Fruit fly (Drosophila melanogaster) whole organism, wandering third instar larva: ENCODE data around the gene CG34282.

ENCODE experiments used
- Abd-B ChIP-seq: fragments of >200 bp; optimal IDR thresholded peaks from 2 replicates; lab custom pipeline; 2017; ENCODE audit warnings: missing biosample characterization, missing genetic modification characterization
- CG32264 ChIP-seq: fragments of 200-800 bp; sonication (Bioruptor generic); optimal IDR thresholded peaks from 2 replicates; lab custom pipeline; 2016; ENCODE audit warnings: missing biosample characterization, missing genetic modification characterization
- CG9705 ChIP-seq: fragments of 200-800 bp; sonication (Bioruptor generic); optimal IDR thresholded peaks from 2 replicates; lab custom pipeline; 2018; ENCODE audit warnings: missing biosample characterization, mild to moderate bottlenecking, missing genetic modification characterization
- CrebA ChIP-seq: fragments of 200-800 bp; sonication (Bioruptor generic); optimal IDR thresholded peaks from 2 replicates; lab custom pipeline; 2016; ENCODE audit warnings: missing biosample characterization, mild to moderate bottlenecking, missing genetic modification characterization, borderline replicate concordance
- Dfd ChIP-seq: fragments of >200 bp; optimal IDR thresholded peaks from 2 replicates; lab custom pipeline; 2017; ENCODE audit warnings: missing biosample characterization, missing genetic modification characterization
- Dif ChIP-seq: fragments of 200-275, 200-300 bp; sonication (Bioruptor generic); optimal IDR thresholded peaks from 2 replicates; lab custom pipeline; 2018; ENCODE audit warnings: missing biosample characterization, missing genetic modification characterization; ENCODE audit not compliant: partially characterized antibody
- GATAd ChIP-seq: sonication (Bioruptor generic); optimal IDR thresholded peaks from 2 replicates; lab custom pipeline; 2016; ENCODE audit warnings: missing biosample characterization, missing genetic modification characterization
- HLH106 ChIP-seq: fragments of 200-800 bp; optimal IDR thresholded peaks from 3 replicates; lab custom pipeline; 2019; ENCODE audit warnings: missing biosample characterization, mild to moderate bottlenecking, missing genetic modification characterization, moderate library complexity
- Hnf4 ChIP-seq: fragments of 200-800 bp; sonication (Bioruptor generic); optimal IDR thresholded peaks from 2 replicates; lab custom pipeline; 2016; ENCODE audit warnings: missing biosample characterization, mild to moderate bottlenecking, missing genetic modification characterization
- Hr83 ChIP-seq: fragments of 200-300 bp; sonication (Bioruptor generic); optimal IDR thresholded peaks from 2 replicates; lab custom pipeline; 2016; ENCODE audit warnings: missing biosample characterization, mild to moderate bottlenecking, missing genetic modification characterization, moderate library complexity; ENCODE audit not compliant: poor library complexity, severe bottlenecking
- Jra ChIP-seq: sonication (Bioruptor generic); optimal IDR thresholded peaks from 2 replicates; lab custom pipeline; 2016; ENCODE audit warnings: missing biosample characterization, missing genetic modification characterization
- Mio ChIP-seq: sonication (Bioruptor generic); optimal IDR thresholded peaks from 2 replicates; lab custom pipeline; 2016; ENCODE audit warnings: missing biosample characterization, missing genetic modification characterization
- Myc ChIP-seq: fragments of >200 bp; optimal IDR thresholded peaks from 2 replicates; lab custom pipeline; 2017
- N ChIP-seq: fragments of >200 bp; optimal IDR thresholded peaks from 2 replicates; lab custom pipeline; 2018; ENCODE audit warnings: missing biosample characterization, missing external identifiers, missing genetic modification characterization
- OdsH ChIP-seq: fragments of 200-800 bp; sonication (Bioruptor generic); optimal IDR thresholded peaks from 2 replicates; lab custom pipeline; 2016; ENCODE audit warnings: missing biosample characterization, mild to moderate bottlenecking, missing genetic modification characterization
- Rel ChIP-seq, 2 experiments: fragments of 200-800 bp; sonication (Bioruptor generic) in 1 of 2; optimal IDR thresholded peaks; 2 replicates in 1 of 2; 3 replicates in 1 of 2; lab custom pipeline; 2016 to 2019; ENCODE audit warnings: mild to moderate bottlenecking in 2 of 2, missing biosample characterization in 2 of 2, missing genetic modification characterization in 2 of 2, moderate library complexity in 1 of 2
- Sp1 ChIP-seq: fragments of 200-800 bp; sonication (Bioruptor generic); optimal IDR thresholded peaks from 3 replicates; lab custom pipeline; 2019; ENCODE audit warnings: missing biosample characterization, mild to moderate bottlenecking, missing genetic modification characterization, moderate library complexity
- Vsx2 ChIP-seq: fragments of 200-300, 225-300 bp; sonication (Bioruptor generic); optimal IDR thresholded peaks from 2 replicates; lab custom pipeline; 2018; ENCODE audit warnings: missing biosample characterization, missing genetic modification characterization; ENCODE audit not compliant: partially characterized antibody
- br ChIP-seq: fragments of 200-800 bp; sonication (Bioruptor generic); optimal IDR thresholded peaks from 2 replicates; lab custom pipeline; 2016; ENCODE audit warnings: missing biosample characterization, missing genetic modification characterization
- brk ChIP-seq: fragments of 200-800 bp; sonication (Bioruptor generic); optimal IDR thresholded peaks from 2 replicates; lab custom pipeline; 2016; ENCODE audit warnings: missing biosample characterization, mild to moderate bottlenecking, missing genetic modification characterization
- dl ChIP-seq, 2 experiments: fragments of 175-275, 200-275 bp in 1 of 2; fragments of 200-275 bp in 1 of 2; sonication (Bioruptor generic); optimal IDR thresholded peaks; lab custom pipeline; 2018; ENCODE audit warnings: mild to moderate bottlenecking in 2 of 2, missing biosample characterization in 2 of 2, missing genetic modification characterization in 2 of 2, moderate library complexity in 2 of 2; ENCODE audit not compliant: partially characterized antibody in 2 of 2, insufficient read depth in 1 of 2
- dmrt93B ChIP-seq: fragments of 200-800 bp; sonication (Bioruptor generic); optimal IDR thresholded peaks from 2 replicates; lab custom pipeline; 2018; ENCODE audit warnings: missing biosample characterization, mild to moderate bottlenecking, missing genetic modification characterization
- dsf ChIP-seq: sonication (Bioruptor generic); optimal IDR thresholded peaks from 2 replicates; lab custom pipeline; 2016; ENCODE audit warnings: missing biosample characterization, missing genetic modification characterization, borderline replicate concordance
- ey ChIP-seq: fragments of 200-800 bp; sonication (Bioruptor generic); optimal IDR thresholded peaks from 2 replicates; lab custom pipeline; 2016; ENCODE audit warnings: missing biosample characterization, missing genetic modification characterization
- foxo ChIP-seq, 2 experiments: fragments of 200-800 bp; sonication (Bioruptor generic); optimal IDR thresholded peaks; 2 replicates in 1 of 2; 3 replicates in 1 of 2; lab custom pipeline; 2016 to 2017; ENCODE audit warnings: missing biosample characterization in 2 of 2, missing genetic modification characterization in 2 of 2
- fru ChIP-seq: fragments of 200-800 bp; sonication (Bioruptor generic); optimal IDR thresholded peaks from 3 replicates; lab custom pipeline; 2016; ENCODE audit warnings: missing biosample characterization, mild to moderate bottlenecking, missing genetic modification characterization
- jim ChIP-seq: fragments of 175-275, 200-325 bp; sonication (Bioruptor generic); optimal IDR thresholded peaks from 2 replicates; lab custom pipeline; 2016; ENCODE audit warnings: missing biosample characterization, mild to moderate bottlenecking, missing genetic modification characterization
- lola ChIP-seq: fragments of >200 bp; optimal IDR thresholded peaks from 2 replicates; lab custom pipeline; 2017; ENCODE audit warnings: missing biosample characterization, missing genetic modification characterization
- pan ChIP-seq: fragments of >200 bp; optimal IDR thresholded peaks from 2 replicates; lab custom pipeline; 2017
- rgr ChIP-seq: fragments of 200-800 bp; sonication (Bioruptor generic); optimal IDR thresholded peaks from 3 replicates; lab custom pipeline; 2016; ENCODE audit warnings: missing biosample characterization, mild to moderate bottlenecking, missing genetic modification characterization
- sage ChIP-seq: fragments of 200-800 bp; sonication (Bioruptor generic); optimal IDR thresholded peaks from 2 replicates; lab custom pipeline; 2016; ENCODE audit warnings: missing biosample characterization, mild to moderate bottlenecking, missing genetic modification characterization
- sv ChIP-seq: fragments of 200-800 bp; sonication (Bioruptor generic); optimal IDR thresholded peaks from 3 replicates; lab custom pipeline; 2016; ENCODE audit warnings: missing biosample characterization, missing genetic modification characterization
- tai ChIP-seq: sonication (Bioruptor generic); optimal IDR thresholded peaks from 2 replicates; lab custom pipeline; 2016; ENCODE audit warnings: missing biosample characterization, missing genetic modification characterization
- usp ChIP-seq: fragments of >200 bp; optimal IDR thresholded peaks from 2 replicates; lab custom pipeline; 2017; ENCODE audit warnings: missing biosample characterization, missing genetic modification characterization
- woc ChIP-seq: sonication (Bioruptor generic); optimal IDR thresholded peaks from 2 replicates; lab custom pipeline; 2016; ENCODE audit warnings: missing biosample characterization, mild to moderate bottlenecking, missing genetic modification characterization

CG34282 gene

DNA sequence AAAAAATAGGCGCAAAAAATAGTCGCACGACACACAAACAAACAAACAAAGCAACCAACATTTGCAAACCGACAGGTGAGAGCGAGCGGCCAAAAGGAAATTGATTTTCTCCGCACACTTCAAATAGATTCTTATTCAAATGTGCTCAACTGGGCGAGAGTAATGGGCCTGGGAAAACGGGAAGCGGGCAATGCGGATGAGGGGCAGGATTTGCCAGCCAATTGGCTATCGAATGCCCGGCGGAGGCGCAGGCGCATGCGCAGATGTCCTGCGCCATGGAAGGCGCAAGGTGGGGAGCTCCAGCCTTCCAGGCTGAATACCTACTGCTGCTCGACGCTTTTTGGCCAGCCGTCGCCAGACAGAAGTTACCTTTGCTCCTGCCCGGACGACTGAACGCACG lies 10.1 kb downstream of the CG34282 start, which contains the start of the genes ChAT and VAChT:
TSS of gene ChAT (plus strand) at position 352 of the 400 bp plus-strand sequence.
TSS of gene VAChT (plus strand) at position 352 of the 400 bp plus-strand sequence.
- TF ChIP-seq dsf (GFP tag; lab: Kevin White, UChicago) (no peak), jim (GFP tag; lab: Kevin White, UChicago) (no peak), CG32264 (GFP tag; lab: Kevin White, UChicago) (no peak), woc (GFP tag; lab: Kevin White, UChicago) (no peak), Abd-B (GFP tag; lab: Kevin White, UChicago) (no peak), rgr (GFP tag; lab: Kevin White, UChicago) (no peak)
- TF ChIP-seq, all 38 proteins: peak for 0

DNA sequence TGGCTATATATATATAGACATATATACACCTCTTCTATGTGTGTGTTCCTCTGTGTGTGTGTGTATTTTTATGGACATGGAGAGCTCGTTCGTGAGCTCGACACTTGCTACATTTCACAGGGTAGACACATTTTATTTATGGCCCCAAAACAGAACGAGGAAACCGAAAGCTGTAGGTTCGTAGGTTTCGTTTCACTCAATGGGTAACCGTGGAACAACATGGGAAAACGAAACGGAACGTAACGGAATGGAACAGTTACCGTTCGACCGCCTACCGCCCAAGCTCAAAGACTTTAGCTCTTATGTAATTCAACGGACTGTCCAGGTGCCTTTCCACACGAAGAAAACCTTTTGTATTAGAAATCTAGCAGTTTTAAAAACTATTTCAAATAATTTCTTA lies 11.2 kb downstream of the CG34282 start:
- no peak for TF ChIP-seq Dif (GFP tag; lab: Kevin White, UChicago)
- no peak for TF ChIP-seq ey
- TF ChIP-seq Abd-B (GFP tag; lab: Kevin White, UChicago): no peak
- no peak for TF ChIP-seq CG32264 (GFP tag; lab: Kevin White, UChicago)
- no peak for TF ChIP-seq N
- TF ChIP-seq sv: no peak
- no peak for TF ChIP-seq brk (GFP tag; lab: Kevin White, UChicago)
- no peak for TF ChIP-seq dl (GFP tag; optimal IDR thresholded peaks at IDR 0.05; lab: Kevin White, UChicago; ENCODE audit: insufficient read depth in 1 of 2, partially characterized antibody in 2 of 2)
- TF ChIP-seq CrebA (GFP tag; lab: Kevin White, UChicago): no peak
- no peak for TF ChIP-seq CG9705 (GFP tag; lab: Kevin White, UChicago)
- TF ChIP-seq rgr (GFP tag; lab: Kevin White, UChicago): no peak
- TF ChIP-seq usp (GFP tag; lab: Kevin White, UChicago): no peak
- TF ChIP-seq Hnf4 (GFP tag; lab: Kevin White, UChicago): no peak
- no peak for TF ChIP-seq sage (GFP tag; lab: Kevin White, UChicago)
- no peak for TF ChIP-seq lola (GFP tag; lab: Kevin White, UChicago)

DNA sequence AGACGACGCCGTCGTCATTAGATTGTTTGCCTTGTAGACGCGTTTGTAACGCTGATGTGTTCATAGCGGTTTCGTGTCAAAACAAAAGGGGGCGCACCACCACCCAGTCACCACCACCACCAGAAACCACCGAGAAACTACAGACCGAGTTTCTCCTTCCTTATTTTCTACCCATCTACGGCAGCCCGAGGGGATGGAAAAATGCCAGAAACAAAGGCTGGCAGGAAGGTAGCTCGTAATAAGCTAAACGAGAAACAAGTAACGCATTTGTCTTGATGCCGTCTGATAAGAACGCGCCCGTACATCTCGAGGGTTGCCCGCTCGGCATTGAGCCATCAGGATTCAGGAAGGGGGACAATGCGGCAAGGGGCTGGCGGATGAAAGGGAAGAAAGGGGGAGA lies 12.4 kb downstream of the CG34282 start:
- TF ChIP-seq brk (GFP tag; lab: Kevin White, UChicago): no peak
- TF ChIP-seq Rel (GFP tag; optimal IDR thresholded peaks at IDR 0.05; lab: Kevin White, UChicago): no peak
- no peak for TF ChIP-seq Rel (tag; optimal IDR thresholded peaks at IDR 0.05; lab: Kevin White, UChicago)
- no peak for TF ChIP-seq pan (lab: Kevin White, UChicago)
- no peak for TF ChIP-seq CG9705 (GFP tag; lab: Kevin White, UChicago)
- TF ChIP-seq Dfd: no peak
- no peak for TF ChIP-seq Hnf4 (GFP tag; lab: Kevin White, UChicago)
- no peak for TF ChIP-seq Dif (GFP tag; lab: Kevin White, UChicago)
- no peak for TF ChIP-seq woc (GFP tag; lab: Kevin White, UChicago)
- TF ChIP-seq OdsH (GFP tag; lab: Kevin White, UChicago): no peak
- no peak for TF ChIP-seq CG32264 (GFP tag; lab: Kevin White, UChicago)
- no peak for TF ChIP-seq ey
- TF ChIP-seq Jra (GFP tag; lab: Kevin White, UChicago): no peak
- no peak for TF ChIP-seq dl (GFP tag; optimal IDR thresholded peaks at IDR 0.05; lab: Kevin White, UChicago; ENCODE audit: insufficient read depth in 1 of 2, partially characterized antibody in 2 of 2)
- no peak for TF ChIP-seq Vsx2 (GFP tag; lab: Kevin White, UChicago)
- no peak for TF ChIP-seq CrebA (GFP tag; lab: Kevin White, UChicago)
- TF ChIP-seq, all 38 proteins: peak for 0

DNA sequence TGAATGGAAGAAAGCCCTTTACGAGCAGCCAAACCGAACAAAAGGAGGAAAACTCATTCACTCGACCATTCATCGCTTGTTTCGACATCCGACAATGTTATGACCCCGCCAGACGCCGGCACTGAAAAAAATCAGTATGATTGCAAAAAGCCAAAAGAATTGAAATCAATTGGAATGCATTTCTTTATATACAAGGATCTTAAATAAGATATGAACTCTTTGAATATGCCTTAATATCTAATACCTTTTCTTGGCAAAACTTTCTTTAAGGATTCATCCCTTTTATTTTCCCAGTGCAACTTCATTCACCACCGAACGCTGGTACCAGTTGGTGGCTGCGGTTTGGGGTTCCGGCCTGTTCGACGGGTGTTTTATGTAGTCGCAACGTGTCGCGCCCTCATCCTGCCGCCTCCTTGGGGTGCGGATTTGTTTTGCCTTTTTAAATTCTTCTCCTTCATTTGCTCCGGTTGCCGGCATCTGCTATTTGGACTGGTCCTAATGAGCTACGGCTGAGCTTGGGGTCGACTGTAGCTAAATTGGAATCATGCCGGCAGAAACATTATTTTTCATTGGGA lies 24.8 kb downstream of the CG34282 start:
- TF ChIP-seq usp (GFP tag; lab: Kevin White, UChicago) (no peak), lola (GFP tag; lab: Kevin White, UChicago) (no peak), GATAd (GFP tag; lab: Kevin White, UChicago) (no peak), fru (GFP tag; lab: Kevin White, UChicago) (peak; percentile 84), woc (GFP tag; lab: Kevin White, UChicago) (peak; percentile 62), Jra (GFP tag; lab: Kevin White, UChicago) (peak; percentile 54), N (no peak), foxo (GFP tag; optimal IDR thresholded peaks at IDR 0.05; lab: Kevin White, UChicago) (peak in 1 of 2 experiments; percentile 82), Dfd (no peak), Myc (lab: Kevin White, UChicago) (no peak), brk (GFP tag; lab: Kevin White, UChicago) (peak; percentile 49), dsf (GFP tag; lab: Kevin White, UChicago) (no peak), dl (GFP tag; optimal IDR thresholded peaks at IDR 0.05; lab: Kevin White, UChicago; ENCODE audit: insufficient read depth in 1 of 2, partially characterized antibody in 2 of 2) (no peak), CrebA (GFP tag; lab: Kevin White, UChicago) (peak; percentile 11), Dif (GFP tag; lab: Kevin White, UChicago) (no peak), Hnf4 (GFP tag; lab: Kevin White, UChicago) (peak; percentile 61), Abd-B (GFP tag; lab: Kevin White, UChicago) (no peak), pan (lab: Kevin White, UChicago) (no peak), CG32264 (GFP tag; lab: Kevin White, UChicago) (no peak), HLH106 (tag; lab: Kevin White, UChicago) (peak; percentile 83), sv (peak; percentile 80), rgr (GFP tag; lab: Kevin White, UChicago) (peak; percentile 74), jim (GFP tag; lab: Kevin White, UChicago) (no peak), tai (GFP tag; lab: Kevin White, UChicago) (no peak), ey (peak; percentile 82), dmrt93B (GFP tag; lab: Kevin White, UChicago) (peak; percentile 39), Vsx2 (GFP tag; lab: Kevin White, UChicago) (no peak), Hr83 (GFP tag; lab: Kevin White, UChicago) (no peak), Mio (GFP tag; lab: Kevin White, UChicago) (no peak), CG9705 (GFP tag; lab: Kevin White, UChicago) (peak; percentile 59), br (GFP tag; lab: Kevin White, UChicago) (peak; percentile 71), Sp1 (GFP tag; lab: Kevin White, UChicago) (peak; percentile 82), sage (GFP tag; lab: Kevin White, UChicago) (peak; percentile 22)
